Fruit fly (Drosophila melanogaster) whole organism, adult: Measurements from ENCODE around the gene CG8673.
A peak's percentile ranks its signal among the peaks of the same experiment; 100 is the strongest.

ENCODE experiments used
- CG11617 ChIP-seq: fragments of 200-800 bp; sonication (Bioruptor generic); optimal IDR thresholded peaks from 2 replicates; lab custom pipeline; 2017; ENCODE audit warnings: mild to moderate bottlenecking, missing biosample characterization, missing genetic modification reagents, missing genetic modification characterization
- CG12768 ChIP-seq: fragments of 200-800 bp; sonication (Bioruptor generic); optimal IDR thresholded peaks from 2 replicates; lab custom pipeline; 2017; ENCODE audit warnings: missing biosample characterization, missing genetic modification characterization, mild to moderate bottlenecking, moderate library complexity, missing genetic modification reagents
- CG14711 ChIP-seq: fragments of 200-800 bp; sonication (Bioruptor generic); optimal IDR thresholded peaks from 2 replicates; lab custom pipeline; 2018; ENCODE audit warnings: missing biosample characterization, mild to moderate bottlenecking, missing genetic modification characterization, moderate library complexity
- CG1620 ChIP-seq: fragments of 200-800 bp; sonication (Bioruptor generic); optimal IDR thresholded peaks from 2 replicates; lab custom pipeline; 2016; ENCODE audit warnings: missing biosample characterization, missing genetic modification characterization
- CG33017 ChIP-seq: fragments of 200-800 bp; sonication (Bioruptor generic); optimal IDR thresholded peaks from 2 replicates; lab custom pipeline; 2018; ENCODE audit warnings: missing biosample characterization, mild to moderate bottlenecking, missing genetic modification characterization, moderate library complexity
- CG5204 ChIP-seq: fragments of 200-800 bp; sonication (Bioruptor generic); optimal IDR thresholded peaks from 2 replicates; lab custom pipeline; 2016; ENCODE audit warnings: missing biosample characterization, missing genetic modification characterization
- CG7045 ChIP-seq: fragments of 200-800 bp; sonication (Bioruptor generic); optimal IDR thresholded peaks from 2 replicates; lab custom pipeline; 2017; ENCODE audit warnings: missing biosample characterization, mild to moderate bottlenecking, missing genetic modification characterization
- CG7101 ChIP-seq: fragments of 200-800 bp; sonication (Bioruptor generic); optimal IDR thresholded peaks from 2 replicates; lab custom pipeline; 2018; ENCODE audit warnings: missing biosample characterization, mild to moderate bottlenecking, missing genetic modification characterization, moderate library complexity
- Clk ChIP-seq: fragments of 200-800 bp; sonication (Bioruptor generic); optimal IDR thresholded peaks from 2 replicates; lab custom pipeline; 2017; ENCODE audit warnings: missing biosample characterization, missing genetic modification characterization
- Crg-1 ChIP-seq: fragments of 200-800 bp; sonication (Bioruptor generic); optimal IDR thresholded peaks from 2 replicates; lab custom pipeline; 2016; ENCODE audit warnings: missing biosample characterization, missing genetic modification characterization
- Hr96 ChIP-seq: fragments of 200-800 bp; sonication (Bioruptor generic); optimal IDR thresholded peaks from 2 replicates; lab custom pipeline; 2016; ENCODE audit warnings: missing biosample characterization, missing genetic modification characterization
- Mnt ChIP-seq: fragments of 200-800 bp; sonication (Bioruptor generic); optimal IDR thresholded peaks from 2 replicates; lab custom pipeline; 2016; ENCODE audit warnings: missing biosample characterization, mild to moderate bottlenecking, missing genetic modification characterization
- bab1 ChIP-seq: fragments of 200-800 bp; sonication (Bioruptor generic); optimal IDR thresholded peaks from 3 replicates; lab custom pipeline; 2019; ENCODE audit warnings: missing biosample characterization, mild to moderate bottlenecking, missing genetic modification characterization, moderate library complexity
- cic ChIP-seq: fragments of 200-800 bp; sonication (Bioruptor generic); optimal IDR thresholded peaks from 2 replicates; lab custom pipeline; 2017; ENCODE audit warnings: missing biosample characterization, mild to moderate bottlenecking, missing genetic modification characterization, moderate library complexity
- cnc ChIP-seq, 2 experiments: fragments of >200 bp; optimal IDR thresholded peaks; 2 replicates each; lab custom pipeline; 2017
- kay ChIP-seq: fragments of 200-800 bp; sonication (Bioruptor generic); peaks from one replicate; lab custom pipeline; 2016; ENCODE audit warnings: missing biosample characterization, missing genetic modification characterization, borderline replicate concordance
- ovo ChIP-seq: fragments of 200-800 bp; sonication (Bioruptor generic); optimal IDR thresholded peaks from 2 replicates; lab custom pipeline; 2016; ENCODE audit warnings: missing biosample characterization, missing genetic modification characterization
- pad ChIP-seq: fragments of 200-800 bp; sonication (Bioruptor generic); optimal IDR thresholded peaks from 3 replicates; lab custom pipeline; 2017; ENCODE audit warnings: missing biosample characterization, missing genetic modification characterization, mild to moderate bottlenecking, moderate library complexity, missing genetic modification reagents
- tj ChIP-seq: fragments of 200-800 bp; sonication (Bioruptor generic); optimal IDR thresholded peaks from 3 replicates; lab custom pipeline; 2017; ENCODE audit warnings: missing biosample characterization, mild to moderate bottlenecking, missing genetic modification characterization, moderate library complexity
- toe ChIP-seq: fragments of 200-800 bp; sonication (Bioruptor generic); optimal IDR thresholded peaks from 2 replicates; lab custom pipeline; 2016; ENCODE audit warnings: missing biosample characterization, missing genetic modification characterization

Gene CG8673

dm6 chr2L:8097461-8097860, 26.7 kb upstream of the CG8673 start:
- peak; percentile 61 for TF ChIP-seq pad (GFP tag; lab: Kevin White, UChicago)
- no peak for TF ChIP-seq ovo (GFP tag; lab: Kevin White, UChicago)
- no peak for TF ChIP-seq CG5204
- peak; percentile 86 for TF ChIP-seq CG12768 (GFP tag; lab: Kevin White, UChicago)
- TF ChIP-seq CG7101 (tag; lab: Kevin White, UChicago), result peak; percentile 63
- TF ChIP-seq CG14711 (tag; lab: Kevin White, UChicago), result peak; percentile 48
- TF ChIP-seq CG33017, result peak; percentile 71
- peak; percentile 46 for TF ChIP-seq Mnt (GFP tag; lab: Kevin White, UChicago)
- peak; percentile 65 for TF ChIP-seq CG11617 (GFP tag; lab: Kevin White, UChicago)
- TF ChIP-seq bab1, result no peak
- TF ChIP-seq CG1620 (GFP tag; lab: Kevin White, UChicago), result peak; percentile 18
- TF ChIP-seq kay, result no peak
- TF ChIP-seq Crg-1 (GFP tag; lab: Kevin White, UChicago), result no peak
- peak; percentile 46 for TF ChIP-seq toe
- peak in 1 of 2 experiments; percentile 2 for TF ChIP-seq cnc (optimal IDR thresholded peaks at IDR 0.05; lab: Kevin White, UChicago)
- peak; percentile 45 for TF ChIP-seq Clk (GFP tag; lab: Kevin White, UChicago)
- peak; percentile 80 for TF ChIP-seq CG7045 (GFP tag; lab: Kevin White, UChicago)
- peak; percentile 96 for TF ChIP-seq cic (GFP tag; lab: Kevin White, UChicago)
- peak; percentile 18 for TF ChIP-seq tj (GFP tag; lab: Kevin White, UChicago)
- peak; percentile 7 for TF ChIP-seq Hr96

- TF ChIP-seq ovo (GFP tag; lab: Kevin White, UChicago) (no peak), CG33017 (no peak), CG14711 (tag; lab: Kevin White, UChicago) (no peak), Crg-1 (GFP tag; lab: Kevin White, UChicago) (no peak), CG7101 (tag; lab: Kevin White, UChicago) (no peak), kay (peak; percentile 93), CG12768 (GFP tag; lab: Kevin White, UChicago) (no peak), CG1620 (GFP tag; lab: Kevin White, UChicago) (no peak), tj (GFP tag; lab: Kevin White, UChicago) (peak; percentile 33), cic (GFP tag; lab: Kevin White, UChicago) (peak; percentile 0), Clk (GFP tag; lab: Kevin White, UChicago) (no peak), CG11617 (GFP tag; lab: Kevin White, UChicago) (no peak), cnc (optimal IDR thresholded peaks at IDR 0.05; lab: Kevin White, UChicago) (no peak), Hr96 (no peak), Mnt (GFP tag; lab: Kevin White, UChicago) (peak; percentile 52), bab1 (no peak), pad (GFP tag; lab: Kevin White, UChicago) (no peak), CG5204 (no peak), toe (no peak)
Measured at dm6 chr2L:8097964-8098945, 25.9 kb upstream of the CG8673 start.

dm6 chr2L:8099050-8099449, 25.1 kb upstream of the CG8673 start:
- TF ChIP-seq Crg-1 (GFP tag; lab: Kevin White, UChicago) (no peak), Clk (GFP tag; lab: Kevin White, UChicago) (no peak), tj (GFP tag; lab: Kevin White, UChicago) (no peak), CG5204 (peak; percentile 15)

DNA sequence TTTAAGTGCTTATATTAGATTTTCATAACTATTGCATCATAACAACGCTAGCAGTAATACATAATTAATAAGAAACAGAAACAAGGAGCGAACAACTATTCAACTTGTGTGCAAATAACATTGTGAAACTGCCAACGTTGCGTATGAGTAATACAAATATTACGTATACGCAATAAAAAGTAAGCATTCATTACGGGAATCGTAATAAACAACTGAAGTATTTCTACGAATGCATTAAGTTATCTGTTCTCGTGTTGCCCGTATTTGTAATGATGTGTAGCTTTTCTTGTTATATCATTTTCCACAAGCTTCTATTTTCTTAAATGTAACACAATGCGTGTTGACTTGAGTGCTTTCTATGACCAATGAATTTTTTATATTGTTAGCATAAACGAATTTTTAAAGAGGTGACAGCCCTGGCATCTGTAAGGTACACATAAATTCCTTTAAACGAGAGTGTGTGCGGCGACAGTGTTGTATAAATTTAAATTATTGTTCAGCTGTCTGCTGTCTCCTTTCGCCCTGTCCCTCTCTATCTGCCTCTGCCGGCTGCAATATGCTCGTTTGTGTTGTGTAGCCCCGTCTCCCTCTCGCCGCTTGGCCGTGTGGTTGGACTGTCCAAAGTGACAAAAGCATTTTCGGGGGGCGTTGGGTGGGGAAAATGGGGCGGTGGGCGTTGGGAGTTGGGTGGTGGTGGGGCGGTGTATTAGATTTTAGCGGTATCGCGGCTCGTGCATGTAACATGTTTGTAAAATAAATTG, 24.3 kb upstream of the CG8673 start:
- TF ChIP-seq ovo (GFP tag; lab: Kevin White, UChicago), result no peak
- peak; percentile 19 for TF ChIP-seq CG14711 (tag; lab: Kevin White, UChicago)
- TF ChIP-seq kay, result peak; percentile 71
- TF ChIP-seq CG12768 (GFP tag; lab: Kevin White, UChicago), result peak; percentile 83
- peak in 1 of 2 experiments; percentile 20 for TF ChIP-seq cnc (optimal IDR thresholded peaks at IDR 0.05; lab: Kevin White, UChicago)

DNA sequence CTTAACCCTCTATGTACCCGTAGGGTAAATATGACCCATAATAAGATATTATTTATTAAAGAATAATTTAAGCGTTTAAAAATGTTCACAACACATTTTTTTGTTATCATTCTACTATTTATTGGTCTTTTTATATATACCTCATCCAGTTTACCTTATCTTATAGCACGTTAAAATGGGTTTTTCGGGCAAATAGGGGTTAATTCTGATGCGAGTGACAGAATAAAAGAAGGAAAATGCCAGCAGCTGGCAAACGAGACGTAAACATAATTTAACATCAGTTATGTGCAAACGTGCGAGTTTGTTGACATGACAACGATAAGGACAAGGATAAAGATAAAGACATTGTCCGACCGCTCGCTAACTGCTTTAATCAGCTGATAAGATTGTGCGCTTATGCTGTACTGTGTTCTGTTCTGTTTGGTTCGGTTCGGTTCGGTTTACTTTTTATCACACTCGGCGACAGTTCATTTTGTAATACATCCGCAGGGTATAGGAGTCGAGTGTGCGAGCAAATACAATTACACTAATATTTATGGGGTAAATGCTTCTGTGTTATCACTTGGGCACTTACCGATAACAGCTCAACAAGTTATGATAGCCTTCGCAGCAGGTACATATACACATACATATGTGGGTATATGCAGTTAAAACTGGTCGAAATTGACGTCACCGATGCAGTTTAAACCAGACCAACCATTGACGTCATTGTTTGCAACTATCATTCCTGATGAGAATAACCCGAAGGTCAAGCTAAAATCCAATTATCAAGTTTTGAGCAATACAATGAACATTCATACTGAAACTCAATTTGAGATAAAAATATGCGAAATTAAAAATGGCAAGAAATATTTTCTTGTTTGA, 23.4 kb upstream of the CG8673 start:
- TF ChIP-seq cic (GFP tag; lab: Kevin White, UChicago), result peak; percentile 87
- TF ChIP-seq cnc (optimal IDR thresholded peaks at IDR 0.05; lab: Kevin White, UChicago), result no peak
- peak; percentile 40 for TF ChIP-seq CG7101 (tag; lab: Kevin White, UChicago)
- TF ChIP-seq Mnt (GFP tag; lab: Kevin White, UChicago), result peak; percentile 26
- TF ChIP-seq ovo (GFP tag; lab: Kevin White, UChicago), result peak; percentile 10
- peak; percentile 47 for TF ChIP-seq CG12768 (GFP tag; lab: Kevin White, UChicago)
- peak; percentile 78 for TF ChIP-seq kay
- TF ChIP-seq Crg-1 (GFP tag; lab: Kevin White, UChicago), result no peak
